Worm (Caenorhabditis elegans) whole organism, L4 larva: ENCODE results near the gene F16G10.8.

Experiments used
- D1046.2 ChIP-seq: fragments of 200-800 bp; sonication (Bioruptor generic); IDR thresholded peaks from 2 replicates; pipeline ENCODE4 v1.3.6; 2022; ENCODE audit warnings: missing genetic modification characterization, missing compliant biosample characterization
- R02D3.7 ChIP-seq: fragments of 150-350 bp; sonication (generic microtip); optimal IDR thresholded peaks from 3 replicates; lab custom pipeline; 2014; ENCODE audit warnings: missing biosample characterization, missing genetic modification characterization
- Y48G9A.11 ChIP-seq: fragments of 200-800 bp; sonication (Bioruptor generic); IDR thresholded peaks from 2 replicates; pipeline ENCODE4 v1.3.6; 2022; ENCODE audit warnings: missing genetic modification reagents, missing genetic modification characterization, missing compliant biosample characterization
- aha-1 ChIP-seq: fragments of 150-350 bp; peaks from one replicate; lab custom pipeline; 2014; ENCODE audit warnings: missing biosample characterization, missing genetic modification characterization
- ama-1 ChIP-seq: fragments of 150-350 bp; optimal IDR thresholded peaks from 2 replicates; lab custom pipeline; 2014; ENCODE audit warnings: inconsistent platforms, mixed read lengths
- attf-4 ChIP-seq: sonication (generic microtip); optimal IDR thresholded peaks from 3 replicates; lab custom pipeline; 2017; ENCODE audit warnings: missing biosample characterization, missing genetic modification characterization
- ceh-28 ChIP-seq: fragments of 150-350 bp; optimal IDR thresholded peaks from 2 replicates; lab custom pipeline; 2014; ENCODE audit warnings: missing biosample characterization, missing genetic modification reagents, missing genetic modification characterization
- ces-1 ChIP-seq: fragments of 150-350 bp; sonication (generic microtip); optimal IDR thresholded peaks from 4 replicates; lab custom pipeline; 2014; ENCODE audit warnings: missing biosample characterization, missing genetic modification reagents, missing genetic modification characterization
- daf-12 ChIP-seq: fragments of 150-350 bp; optimal IDR thresholded peaks from 2 replicates; lab custom pipeline; 2014; ENCODE audit warnings: missing biosample characterization, missing genetic modification reagents, missing genetic modification characterization
- daf-16 ChIP-seq, 3 experiments: sonication (generic microtip); optimal IDR thresholded peaks; 2 replicates each; lab custom pipeline; 2016 to 2017; ENCODE audit warnings: missing genetic modification characterization in 3 of 3, missing genetic modification reagents in 3 of 3, mild to moderate bottlenecking in 2 of 3, missing compliant biosample characterization in 2 of 3, missing biosample characterization in 1 of 3, moderate library complexity in 1 of 3
- dmd-6 ChIP-seq: fragments of 200-800 bp; sonication (Bioruptor generic); IDR thresholded peaks from 2 replicates; pipeline ENCODE4 v1.3.6; 2022; ENCODE audit warnings: missing genetic modification reagents, missing genetic modification characterization, missing compliant biosample characterization
- dpl-1 ChIP-seq: fragments of 150-350 bp; optimal IDR thresholded peaks from 2 replicates; lab custom pipeline; 2014; ENCODE audit warnings: missing biosample characterization, missing genetic modification reagents, missing genetic modification characterization
- dve-1 ChIP-seq: sonication (generic microtip); optimal IDR thresholded peaks from 2 replicates; lab custom pipeline; 2017; ENCODE audit warnings: antibody characterized with exemption, mild to moderate bottlenecking, missing genetic modification characterization, missing compliant biosample characterization; ENCODE audit not compliant: insufficient read depth
- fos-1 ChIP-seq: fragments of 150-350 bp; optimal IDR thresholded peaks from 2 replicates; lab custom pipeline; 2014; ENCODE audit warnings: missing biosample characterization, missing genetic modification characterization
- hif-1 ChIP-seq, 2 experiments: sonication (generic microtip); optimal IDR thresholded peaks; 2 replicates each; lab custom pipeline; 2016 to 2017; ENCODE audit warnings: missing compliant biosample characterization in 2 of 2, missing genetic modification characterization in 2 of 2, missing genetic modification reagents in 2 of 2, missing genotype in 2 of 2, mild to moderate bottlenecking in 1 of 2
- hlh-30 ChIP-seq: sonication (generic microtip); optimal IDR thresholded peaks from 2 replicates; lab custom pipeline; 2017; ENCODE audit warnings: antibody characterized with exemption, mild to moderate bottlenecking, missing genetic modification characterization, missing compliant biosample characterization; ENCODE audit not compliant: insufficient read depth
- hmg-1.1 ChIP-seq: fragments of 200-800 bp; sonication (Bioruptor generic); IDR thresholded peaks from 2 replicates; pipeline ENCODE4 v1.3.6; 2022; ENCODE audit warnings: missing genetic modification reagents, missing genetic modification characterization, missing compliant biosample characterization
- jun-1 ChIP-seq: fragments of 150-350 bp; optimal IDR thresholded peaks from 2 replicates; lab custom pipeline; 2014; ENCODE audit warnings: missing biosample characterization, missing genetic modification reagents, missing genetic modification characterization
- lim-7 ChIP-seq: fragments of 200-800 bp; sonication (Bioruptor generic); IDR thresholded peaks from 2 replicates; pipeline ENCODE4 v1.3.6; 2022; ENCODE audit warnings: missing genetic modification characterization, missing compliant biosample characterization
- lin-1 ChIP-seq: fragments of 200-800 bp; sonication (Bioruptor generic); IDR thresholded peaks from 2 replicates; pipeline ENCODE4 v1.3.6; 2022; ENCODE audit warnings: missing genetic modification reagents, missing genetic modification characterization, missing compliant biosample characterization
- lsy-2 ChIP-seq, 2 experiments: fragments of 150-350 bp in 1 of 2; sonication (generic microtip) in 1 of 2; optimal IDR thresholded peaks; 2 replicates each; lab custom pipeline; 2014 to 2017; ENCODE audit warnings: missing biosample characterization in 2 of 2, missing genetic modification characterization in 2 of 2
- madf-5 ChIP-seq, 2 experiments: fragments of 200-800 bp; sonication (Bioruptor generic); IDR thresholded peaks; 2 replicates each; pipeline ENCODE4 v1.3.6; 2022; ENCODE audit warnings: missing compliant biosample characterization in 2 of 2, missing genetic modification characterization in 2 of 2
- madf-9 ChIP-seq: fragments of 200-800 bp; sonication (Bioruptor generic); conservative IDR thresholded peaks from 2 replicates; pipeline ENCODE4 v1.3.6; 2022; ENCODE audit warnings: missing genetic modification reagents, missing genetic modification characterization, missing compliant biosample characterization
- mes-2 ChIP-seq: sonication (generic microtip); optimal IDR thresholded peaks from 2 replicates; lab custom pipeline; 2016; ENCODE audit warnings: missing genotype, mild to moderate bottlenecking, missing genetic modification characterization, missing compliant biosample characterization; ENCODE audit not compliant: poor library complexity, severe bottlenecking
- mxl-2 ChIP-seq: fragments of 200-800 bp; sonication (Bioruptor generic); conservative IDR thresholded peaks from 2 replicates; pipeline ENCODE4 v1.3.6; 2022; ENCODE audit warnings: missing genetic modification reagents, missing genetic modification characterization, missing compliant biosample characterization
- nhr-102 ChIP-seq: sonication (generic microtip); optimal IDR thresholded peaks from 2 replicates; lab custom pipeline; 2016; ENCODE audit warnings: mild to moderate bottlenecking, missing genetic modification characterization, moderate library complexity, missing compliant biosample characterization
- nhr-237 ChIP-seq: sonication (generic microtip); optimal IDR thresholded peaks from 2 replicates; lab custom pipeline; 2017; ENCODE audit warnings: missing biosample characterization, missing genetic modification characterization
- nhr-48 ChIP-seq: sonication (generic microtip); optimal IDR thresholded peaks from 2 replicates; lab custom pipeline; 2016; ENCODE audit warnings: mild to moderate bottlenecking, missing genetic modification characterization, missing compliant biosample characterization
- nhr-76 ChIP-seq: fragments of 150-350 bp; optimal IDR thresholded peaks from 2 replicates; lab custom pipeline; 2014; ENCODE audit warnings: missing biosample characterization, missing genetic modification characterization
- saeg-2 ChIP-seq: fragments of 200-800 bp; sonication (Bioruptor generic); IDR thresholded peaks from 2 replicates; pipeline ENCODE4 v1.3.6; 2022; ENCODE audit warnings: missing genetic modification reagents, missing genetic modification characterization, missing compliant biosample characterization
- sdz-12 ChIP-seq: fragments of 200-800 bp; sonication (Bioruptor generic); optimal IDR thresholded peaks from 2 replicates; lab custom pipeline; 2018; ENCODE audit warnings: mild to moderate bottlenecking, missing genetic modification characterization, missing compliant biosample characterization
- skn-1 ChIP-seq: fragments of 150-350 bp; optimal IDR thresholded peaks from 2 replicates; lab custom pipeline; 2014; ENCODE audit warnings: missing biosample characterization, missing genetic modification characterization
- tra-1 ChIP-seq: fragments of 200-800 bp; sonication (Bioruptor generic); IDR thresholded peaks from 2 replicates; pipeline ENCODE4 v1.3.6; 2022; ENCODE audit warnings: missing genetic modification reagents, missing genetic modification characterization, missing compliant biosample characterization
- unc-62 ChIP-seq, 3 experiments: fragments of 150-350 bp in 1 of 3; sonication (generic microtip); optimal IDR thresholded peaks in 2 of 3; peaks in 1 of 3; 1 replicate in 1 of 3; 2 replicates in 2 of 3; lab custom pipeline; 2014 to 2017; ENCODE audit warnings: missing biosample characterization in 3 of 3, missing genetic modification characterization in 3 of 3, missing genetic modification reagents in 3 of 3, missing genotype in 1 of 3
- vab-7 ChIP-seq: fragments of 200-800 bp; sonication (Bioruptor generic); IDR thresholded peaks from 2 replicates; pipeline ENCODE4 v1.3.6; 2022; ENCODE audit warnings: missing genetic modification reagents, missing genetic modification characterization, missing compliant biosample characterization

F16G10.8 gene

ce11 chrII:2342004-2342479 lies 41.2 kb downstream of the F16G10.8 start, which contains the start of gene F43C11.6 (continued):
- TF ChIP-seq aha-1 (tag; lab: Kevin White, UChicago) (peak; percentile 71), unc-62 (GFP tag; optimal IDR thresholded peaks at IDR 0.05 in 1 of 2; lab: Kevin White, UChicago) (no peak), unc-62 (tag; optimal IDR thresholded peaks at IDR 0.05; lab: Kevin White, UChicago) (no peak), saeg-2 (GFP tag; lab: Robert Waterston, UW) (no peak), skn-1 (tag; lab: Kevin White, UChicago) (no peak), nhr-76 (tag; lab: Kevin White, UChicago) (no peak), mxl-2 (no peak), nhr-102 (tag; lab: Kevin White, UChicago) (no peak), nhr-48 (no peak), fos-1 (tag; lab: Kevin White, UChicago) (no peak), dve-1 (no peak), nhr-237 (tag; lab: Kevin White, UChicago) (no peak), jun-1 (no peak), hif-1 (tag; optimal IDR thresholded peaks at IDR 0.05; lab: Kevin White, UChicago) (no peak), lin-1 (no peak), dmd-6 (no peak)

ce11 chrII:2341515-2341914 lies 41.7 kb downstream of the F16G10.8 start, which contains the start of gene enri-1:
enri-1 (minus strand) TSS chrII:2341615.
- TF ChIP-seq ceh-28 (no peak), ces-1 (GFP tag; lab: Kevin White, UChicago) (no peak), nhr-76 (tag; lab: Kevin White, UChicago) (no peak), lim-7 (GFP tag; lab: Robert Waterston, UW) (no peak), D1046.2 (GFP tag; lab: Robert Waterston, UW) (no peak), daf-12 (no peak), dpl-1 (GFP tag; lab: Kevin White, UChicago) (no peak), Y48G9A.11 (GFP tag; lab: Robert Waterston, UW) (no peak), sdz-12 (GFP tag; lab: Kevin White, UChicago) (no peak), dve-1 (no peak)
- TF ChIP-seq, all 104 proteins: peak for 0

- TF ChIP-seq tra-1 (GFP tag; lab: Robert Waterston, UW) (no peak), mes-2 (tag; lab: Kevin White, UChicago) (peak; percentile 12), R02D3.7 (peak; percentile 23), attf-4 (tag; lab: Kevin White, UChicago) (no peak), madf-9 (no peak), hmg-1.1 (GFP tag; lab: Robert Waterston, UW) (0 out of 2 replicates have a peak, but pooled peaks have one; percentile 23), aha-1 (tag; lab: Kevin White, UChicago) (peak; percentile 76), lsy-2 (tag; optimal IDR thresholded peaks at IDR 0.05; lab: Kevin White, UChicago) (peak in 1 of 2 experiments; percentile 38), daf-16 (GFP tag; optimal IDR thresholded peaks at IDR 0.05; lab: Kevin White, UChicago) (no peak), daf-16 (tag; optimal IDR thresholded peaks at IDR 0.05; lab: Kevin White, UChicago) (peak; percentile 17), hlh-30 (peak; percentile 22)
These were observed 42.3 kb downstream of the F16G10.8 start for ce11 chrII:2340974-2341373.

DNA sequence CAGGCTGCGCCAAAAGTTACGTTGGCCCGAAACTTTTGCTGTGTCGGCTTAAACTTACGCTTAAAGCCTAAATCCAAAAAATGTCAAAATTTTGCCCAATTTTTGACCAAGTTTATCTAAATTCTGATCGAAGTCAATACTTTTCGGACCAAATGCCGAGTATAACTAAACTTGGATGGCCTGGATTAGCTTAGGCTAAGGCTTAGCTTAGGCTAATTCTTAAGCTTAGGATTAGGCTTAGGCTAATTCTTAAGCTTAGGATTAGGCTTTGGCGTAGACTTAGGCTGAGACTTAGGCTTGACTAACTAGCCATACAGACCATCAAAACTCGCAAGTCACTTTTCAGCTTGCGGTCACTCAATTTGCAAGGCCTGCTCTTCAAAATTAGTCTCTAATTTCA lies 47.1 kb downstream of the F16G10.8 start:
- TF ChIP-seq lsy-2 (tag; optimal IDR thresholded peaks at IDR 0.05; lab: Kevin White, UChicago) (no peak), vab-7 (GFP tag; lab: Robert Waterston, UW) (no peak), unc-62 (GFP tag; optimal IDR thresholded peaks at IDR 0.05 in 1 of 2; lab: Kevin White, UChicago) (peak in 1 of 2 experiments; percentile 19), unc-62 (tag; optimal IDR thresholded peaks at IDR 0.05; lab: Kevin White, UChicago) (no peak), ama-1 (no peak), madf-5 (GFP tag; IDR thresholded peaks at IDR 0.05; lab: Robert Waterston, UW) (no peak)
